Fruit fly (Drosophila melanogaster) whole organism, prepupa: ENCODE measurements around the gene Nepl7.

Source experiments
- CG11762 ChIP-seq: fragments of 200-800 bp; sonication (Bioruptor generic); optimal IDR thresholded peaks from 3 replicates; lab custom pipeline; 2016; ENCODE audit warnings: missing biosample characterization, missing genetic modification characterization; ENCODE audit not compliant: insufficient read depth
- CG32006 ChIP-seq: fragments of 200-800 bp; sonication (Bioruptor generic); optimal IDR thresholded peaks from 3 replicates; lab custom pipeline; 2017; ENCODE audit warnings: missing biosample characterization, mild to moderate bottlenecking, missing genetic modification characterization
- CG4318 ChIP-seq: fragments of 200-800 bp; sonication (Bioruptor generic); optimal IDR thresholded peaks from 3 replicates; lab custom pipeline; 2017; ENCODE audit warnings: missing biosample characterization, mild to moderate bottlenecking, missing genetic modification characterization
- CG6163 ChIP-seq: fragments of 200-800 bp; sonication (Bioruptor generic); IDR thresholded peaks from 3 replicates; pipeline ENCODE4 v1.3.6; 2022; ENCODE audit warnings: missing biosample characterization, missing genetic modification characterization
- Smox ChIP-seq: fragments of 200-800 bp; sonication (Bioruptor generic); optimal IDR thresholded peaks from 3 replicates; lab custom pipeline; 2016; ENCODE audit warnings: missing biosample characterization, missing genetic modification characterization
- esn ChIP-seq: fragments of 200-800 bp; sonication (Bioruptor generic); optimal IDR thresholded peaks from 2 replicates; lab custom pipeline; 2016; ENCODE audit warnings: missing biosample characterization, mild to moderate bottlenecking, missing genetic modification characterization, moderate library complexity
- fd85E ChIP-seq: fragments of 200-800 bp; sonication (Bioruptor generic); optimal IDR thresholded peaks from 3 replicates; lab custom pipeline; 2016; ENCODE audit warnings: missing biosample characterization, missing genetic modification characterization
- lz ChIP-seq: fragments of 200-800 bp; sonication (Bioruptor generic); optimal IDR thresholded peaks from 3 replicates; lab custom pipeline; 2016; ENCODE audit warnings: missing biosample characterization, missing genetic modification characterization
- salr ChIP-seq, 2 experiments: fragments of 200-800 bp; sonication (Bioruptor generic); optimal IDR thresholded peaks; 3 replicates each; lab custom pipeline; 2016 to 2018; ENCODE audit warnings: missing biosample characterization in 2 of 2, missing genetic modification characterization in 2 of 2, mild to moderate bottlenecking in 1 of 2
- svp ChIP-seq: fragments of 200-800 bp; sonication (Bioruptor generic); peaks from one replicate; lab custom pipeline; 2016; ENCODE audit warnings: missing biosample characterization, missing genetic modification characterization
- vri ChIP-seq: fragments of 200-800 bp; sonication (Bioruptor generic); optimal IDR thresholded peaks from 3 replicates; lab custom pipeline; 2016; ENCODE audit warnings: missing biosample characterization, mild to moderate bottlenecking, missing genetic modification characterization

DNA sequence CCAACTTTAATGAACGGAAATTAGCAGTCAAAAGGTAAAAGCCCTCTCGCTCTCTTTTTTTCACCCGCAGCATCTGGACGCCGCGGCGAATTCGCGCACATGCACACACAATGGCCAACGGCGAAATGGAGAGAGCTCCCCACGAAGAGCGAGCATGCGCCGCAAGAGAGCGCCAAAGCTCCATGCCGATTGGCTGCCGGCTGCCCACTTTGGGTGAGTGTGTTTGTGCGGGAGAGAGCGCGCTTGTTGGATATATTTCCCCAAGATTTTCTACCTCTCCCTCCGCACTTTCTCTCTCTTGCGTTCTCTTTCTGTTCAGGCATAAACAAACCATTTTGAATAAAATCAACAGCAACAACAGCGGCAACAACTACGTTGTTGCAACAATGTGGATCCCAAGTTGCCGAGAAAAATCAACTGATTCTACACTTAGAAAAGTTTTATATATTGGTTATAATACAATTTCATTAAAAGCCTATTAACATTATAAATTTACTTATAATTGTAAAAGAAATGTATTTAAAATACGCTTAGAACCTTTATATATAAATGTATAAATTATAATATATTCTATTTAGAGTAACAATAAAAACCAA lies 13.7 kb downstream of the Nepl7 start:
- TF ChIP-seq vri (GFP tag; lab: Kevin White, UChicago) (no peak), salr (GFP tag; optimal IDR thresholded peaks at IDR 0.05; lab: Kevin White, UChicago) (no peak), esn (no peak), CG11762 (GFP tag; lab: Kevin White, UChicago) (no peak), CG4318 (no peak), fd85E (GFP tag; lab: Kevin White, UChicago) (no peak), lz (GFP tag; lab: Kevin White, UChicago) (no peak), CG6163 (GFP tag; lab: Robert Waterston, UW) (peak; percentile 27; the same call in 1 of the 3 replicates), Smox (GFP tag; lab: Kevin White, UChicago) (no peak), CG32006 (GFP tag; lab: Kevin White, UChicago) (peak; percentile 17), svp (GFP tag; lab: Kevin White, UChicago) (no peak)
